Worm (Caenorhabditis elegans): ENCODE data around the gene srv-3.
A peak's percentile ranks its signal among the peaks of the same experiment; 100 is the strongest.

Gene srv-3

ce11 chrV:19737458-19737857, 28.7 kb upstream of the srv-3 start, which contains the start of gene W04E12.7:
W04E12.7 (minus strand) TSS chrV:19737558.
- TF ChIP-seq ceh-82 (tag; optimal IDR thresholded peaks at IDR 0.05) (no peak), nhr-47 (tag; optimal IDR thresholded peaks at IDR 0.05) (no peak), jun-1 (tag; optimal IDR thresholded peaks at IDR 0.05) (no peak), blmp-1 (tag; optimal IDR thresholded peaks at IDR 0.05) (no peak), pax-3 (tag; optimal IDR thresholded peaks at IDR 0.05) (no peak), aly-2 (tag; optimal IDR thresholded peaks at IDR 0.05) (no peak), F16B12.6 (tag; optimal IDR thresholded peaks at IDR 0.05) (no peak)

- TF ChIP-seq efl-1 (optimal IDR thresholded peaks at IDR 0.05), result no peak
- TF ChIP-seq efl-1 (GFP tag; optimal IDR thresholded peaks at IDR 0.05 in 1 of 2), result peak in 1 of 2 experiments; percentile 6
- TF ChIP-seq lin-15B (tag; optimal IDR thresholded peaks at IDR 0.05), result no peak
These were observed 25.0 kb upstream of the srv-3 start for ce11 chrV:19733728-19734127.

- TF ChIP-seq ets-5 (GFP tag; IDR thresholded peaks at IDR 0.05) (no peak), lin-14 (GFP tag; optimal IDR thresholded peaks at IDR 0.05) (no peak), fkh-8 (tag; optimal IDR thresholded peaks at IDR 0.05) (no peak), nhr-84 (tag; optimal IDR thresholded peaks at IDR 0.05) (no peak), ceh-82 (tag; optimal IDR thresholded peaks at IDR 0.05) (no peak), snu-23 (GFP tag; optimal IDR thresholded peaks at IDR 0.05) (no peak), nhr-85 (tag) (no peak), efl-1 (optimal IDR thresholded peaks at IDR 0.05) (no peak), efl-1 (GFP tag; optimal IDR thresholded peaks at IDR 0.05 in 1 of 2) (no peak), unc-130 (tag; optimal IDR thresholded peaks at IDR 0.05) (no peak), irx-1 (tag; optimal IDR thresholded peaks at IDR 0.05) (no peak), fkh-10 (GFP tag; optimal IDR thresholded peaks at IDR 0.05) (no peak), sox-4 (tag; optimal IDR thresholded peaks at IDR 0.05) (no peak), nhr-11 (tag; optimal IDR thresholded peaks at IDR 0.05) (no peak), nhr-12 (tag; optimal IDR thresholded peaks at IDR 0.05) (no peak), unc-62 (GFP tag; optimal IDR thresholded peaks at IDR 0.05) (no peak), ceh-8 (GFP tag; optimal IDR thresholded peaks at IDR 0.05) (no peak), hlh-17 (GFP tag; optimal IDR thresholded peaks at IDR 0.05; ENCODE audit: borderline replicate concordance) (no peak), unc-98 (GFP tag; IDR thresholded peaks at IDR 0.05) (no peak), egl-27 (tag; optimal IDR thresholded peaks at IDR 0.05) (no peak), Y116A8C.19 (tag; optimal IDR thresholded peaks at IDR 0.05; ENCODE audit: borderline replicate concordance) (no peak)
These were observed 21.5 kb upstream of the srv-3 start, which contains the start of gene Y116F11A.1 for ce11 chrV:19730280-19730679. Y116F11A.1 (plus strand) TSS chrV:19730580.

- no peak for TF ChIP-seq lin-15B (tag; optimal IDR thresholded peaks at IDR 0.05)
- TF ChIP-seq C34B4.2 (tag; optimal IDR thresholded peaks at IDR 0.05), result no peak
- TF ChIP-seq pag-3 (tag; optimal IDR thresholded peaks at IDR 0.05; ENCODE audit: borderline replicate concordance, insufficient read depth), result no peak
- TF ChIP-seq hlh-17 (GFP tag; optimal IDR thresholded peaks at IDR 0.05; ENCODE audit: borderline replicate concordance), result no peak
These were observed 20.0 kb upstream of the srv-3 start, which contains the start of gene Y116F11A.3 for ce11 chrV:19728731-19729130. Y116F11A.3 (plus strand) TSS chrV:19729031.

ce11 chrV:19727990-19728389, 19.2 kb upstream of the srv-3 start:
- no peak for TF ChIP-seq C04F5.9 (tag; optimal IDR thresholded peaks at IDR 0.05)
- TF ChIP-seq rnt-1 (tag; optimal IDR thresholded peaks at IDR 0.05), result no peak
- TF ChIP-seq ztf-4 (tag; optimal IDR thresholded peaks at IDR 0.05), result no peak
- no peak for TF ChIP-seq ceh-8 (GFP tag; optimal IDR thresholded peaks at IDR 0.05)
- no peak for TF ChIP-seq dsc-1 (tag; optimal IDR thresholded peaks at IDR 0.05)
- no peak for TF ChIP-seq fos-1 (tag; optimal IDR thresholded peaks at IDR 0.05)
- TF ChIP-seq nhr-71 (tag; optimal IDR thresholded peaks at IDR 0.05), result no peak
- no peak for TF ChIP-seq ces-1 (GFP tag; optimal IDR thresholded peaks at IDR 0.05)
- no peak for TF ChIP-seq ceh-88 (GFP tag; IDR thresholded peaks at IDR 0.05)
- TF ChIP-seq nhr-77 (tag; optimal IDR thresholded peaks at IDR 0.05), result no peak
- no peak for TF ChIP-seq jun-1 (tag; optimal IDR thresholded peaks at IDR 0.05)
- TF ChIP-seq grh-1 (GFP tag; IDR thresholded peaks at IDR 0.05), result no peak
- TF ChIP-seq nhr-237 (tag; optimal IDR thresholded peaks at IDR 0.05), result no peak
- no peak for TF ChIP-seq nhr-11 (tag; optimal IDR thresholded peaks at IDR 0.05)
- TF ChIP-seq nhr-19 (GFP tag; conservative IDR thresholded peaks at IDR 0.05), result no peak
